Worm (Caenorhabditis elegans): ENCODE measurements around the gene F35A5.8.

- TF ChIP-seq fkh-10 (GFP tag; optimal IDR thresholded peaks at IDR 0.05) (no peak), nhr-11 (tag; optimal IDR thresholded peaks at IDR 0.05) (no peak), pros-1 (tag; optimal IDR thresholded peaks at IDR 0.05) (no peak), ahr-1 (tag; optimal IDR thresholded peaks at IDR 0.05) (no peak), ceh-31 (tag; optimal IDR thresholded peaks at IDR 0.05) (no peak), ama-1 (optimal IDR thresholded peaks at IDR 0.05) (no peak), elt-2 (tag; optimal IDR thresholded peaks at IDR 0.05) (peak; percentile 55), pqm-1 (tag; optimal IDR thresholded peaks at IDR 0.05) (no peak), K02D7.2 (tag; optimal IDR thresholded peaks at IDR 0.05) (no peak), ceh-19 (GFP tag; optimal IDR thresholded peaks at IDR 0.05) (no peak), tbx-2 (tag; optimal IDR thresholded peaks at IDR 0.05) (no peak)
These were observed 26.3 kb upstream of the F35A5.8 start for ce11 chrX:3829605-3830004.
